Worm (Caenorhabditis elegans) whole organism, late embryonic: ENCODE results near the gene F18E9.8.
A peak's percentile ranks its signal among the peaks of the same experiment; 100 is the strongest.

Experiments
- C08G9.2 ChIP-seq: sonication (generic microtip); optimal IDR thresholded peaks from 2 replicates; lab custom pipeline; 2016; ENCODE audit warnings: mild to moderate bottlenecking, missing genetic modification characterization, moderate library complexity, missing compliant biosample characterization
- C38D4.7 ChIP-seq: fragments of 200-800 bp; sonication (Bioruptor generic); optimal IDR thresholded peaks from 2 replicates; lab custom pipeline; 2018; ENCODE audit warnings: mild to moderate bottlenecking, missing genetic modification characterization, moderate library complexity, missing compliant biosample characterization
- K09A11.1 ChIP-seq: sonication (generic microtip); optimal IDR thresholded peaks from 2 replicates; lab custom pipeline; 2017; ENCODE audit warnings: antibody characterized with exemption, mild to moderate bottlenecking, missing genetic modification characterization, missing compliant biosample characterization; ENCODE audit not compliant: insufficient read depth
- ahr-1 ChIP-seq: sonication (generic microtip); optimal IDR thresholded peaks from 2 replicates; lab custom pipeline; 2016; ENCODE audit warnings: missing genetic modification characterization, missing compliant biosample characterization
- ama-1 ChIP-seq: fragments of 150-350 bp; optimal IDR thresholded peaks from 2 replicates; lab custom pipeline; 2014
- ceh-19 ChIP-seq: fragments of 200-800 bp; sonication (Bioruptor generic); optimal IDR thresholded peaks from 2 replicates; lab custom pipeline; 2018; ENCODE audit warnings: mild to moderate bottlenecking, missing genetic modification characterization, missing compliant biosample characterization
- ceh-2 ChIP-seq: sonication (generic microtip); optimal IDR thresholded peaks from 2 replicates; lab custom pipeline; 2016; ENCODE audit warnings: missing genotype, missing genetic modification characterization, missing compliant biosample characterization
- ceh-30 ChIP-seq: fragments of 150-350 bp; optimal IDR thresholded peaks from 2 replicates; lab custom pipeline; 2014; ENCODE audit warnings: missing biosample characterization, missing genetic modification characterization
- ceh-31 ChIP-seq: sonication (generic microtip); optimal IDR thresholded peaks from 2 replicates; lab custom pipeline; 2016; ENCODE audit warnings: missing genetic modification characterization, missing compliant biosample characterization
- ceh-34 ChIP-seq: sonication (generic microtip); optimal IDR thresholded peaks from 2 replicates; lab custom pipeline; 2016; ENCODE audit warnings: mild to moderate bottlenecking, missing genetic modification characterization, missing compliant biosample characterization
- ceh-48 ChIP-seq: sonication (generic microtip); optimal IDR thresholded peaks from 2 replicates; lab custom pipeline; 2016; ENCODE audit warnings: missing genetic modification characterization, inconsistent platforms, missing compliant biosample characterization
- ceh-6 ChIP-seq: fragments of 200-800 bp; sonication (Bioruptor generic); optimal IDR thresholded peaks from 2 replicates; lab custom pipeline; 2018; ENCODE audit warnings: mild to moderate bottlenecking, missing genetic modification characterization, missing compliant biosample characterization
- ceh-9 ChIP-seq: sonication (generic microtip); optimal IDR thresholded peaks from 2 replicates; lab custom pipeline; 2016; ENCODE audit warnings: mild to moderate bottlenecking, missing genetic modification characterization, inconsistent platforms, missing compliant biosample characterization
- dmd-4 ChIP-seq: sonication (generic microtip); optimal IDR thresholded peaks from 2 replicates; lab custom pipeline; 2016; ENCODE audit warnings: borderline replicate concordance, missing genetic modification characterization, missing compliant biosample characterization
- elt-2 ChIP-seq: sonication (generic microtip); optimal IDR thresholded peaks from 2 replicates; lab custom pipeline; 2016; ENCODE audit warnings: missing genetic modification reagents, missing genetic modification characterization, missing compliant biosample characterization
- elt-4 ChIP-seq: sonication (generic microtip); optimal IDR thresholded peaks from 2 replicates; lab custom pipeline; 2016; ENCODE audit warnings: missing genetic modification characterization, missing compliant biosample characterization
- eyg-1 ChIP-seq: sonication (generic microtip); optimal IDR thresholded peaks from 2 replicates; lab custom pipeline; 2016; ENCODE audit warnings: missing genotype, missing genetic modification characterization, missing compliant biosample characterization
- fax-1 ChIP-seq: sonication (generic microtip); optimal IDR thresholded peaks from 2 replicates; lab custom pipeline; 2016; ENCODE audit warnings: missing genotype, missing genetic modification characterization, missing compliant biosample characterization
- hlh-15 ChIP-seq: sonication (generic microtip); optimal IDR thresholded peaks from 2 replicates; lab custom pipeline; 2016; ENCODE audit warnings: missing genetic modification characterization, missing compliant biosample characterization
- hlh-30 ChIP-seq: sonication (generic microtip); optimal IDR thresholded peaks from 2 replicates; lab custom pipeline; 2017; ENCODE audit warnings: antibody characterized with exemption, missing genetic modification characterization, missing compliant biosample characterization; ENCODE audit not compliant: insufficient read depth
- hlh-8 ChIP-seq: sonication (generic microtip); optimal IDR thresholded peaks from 2 replicates; lab custom pipeline; 2016; ENCODE audit warnings: missing genotype, missing genetic modification characterization, missing compliant biosample characterization
- lin-11 ChIP-seq: fragments of 200-800 bp; sonication (Bioruptor generic); optimal IDR thresholded peaks from 2 replicates; lab custom pipeline; 2018; ENCODE audit warnings: mild to moderate bottlenecking, missing genetic modification characterization, missing compliant biosample characterization
- madf-2 ChIP-seq: sonication (generic microtip); optimal IDR thresholded peaks from 2 replicates; lab custom pipeline; 2017; ENCODE audit warnings: missing genetic modification characterization, missing compliant biosample characterization
- nhr-11 ChIP-seq: fragments of 150-350 bp; optimal IDR thresholded peaks from 2 replicates; lab custom pipeline; 2014; ENCODE audit warnings: missing biosample characterization, missing genetic modification characterization
- odd-2 ChIP-seq: sonication (generic microtip); optimal IDR thresholded peaks from 2 replicates; lab custom pipeline; 2017; ENCODE audit warnings: antibody characterized with exemption, mild to moderate bottlenecking, missing genetic modification characterization, missing compliant biosample characterization
- pha-2 ChIP-seq: sonication (generic microtip); optimal IDR thresholded peaks from 2 replicates; lab custom pipeline; 2017; ENCODE audit warnings: mild to moderate bottlenecking, missing genetic modification characterization, missing compliant biosample characterization
- pha-4 ChIP-seq: fragments of 150-350 bp; optimal IDR thresholded peaks from 2 replicates; lab custom pipeline; 2018; ENCODE audit warnings: missing biosample characterization, missing genetic modification reagents, missing genetic modification characterization
- pqm-1 ChIP-seq: sonication (generic microtip); optimal IDR thresholded peaks from 2 replicates; lab custom pipeline; 2016; ENCODE audit warnings: missing genetic modification characterization, missing compliant biosample characterization
- ref-2 ChIP-seq: sonication (generic microtip); optimal IDR thresholded peaks from 2 replicates; lab custom pipeline; 2016; ENCODE audit warnings: missing genetic modification characterization, missing compliant biosample characterization
- rnt-1 ChIP-seq: sonication (generic microtip); optimal IDR thresholded peaks from 2 replicates; lab custom pipeline; 2016; ENCODE audit warnings: missing genetic modification characterization, missing compliant biosample characterization
- sdc-2 ChIP-seq: sonication (generic microtip); optimal IDR thresholded peaks from 2 replicates; lab custom pipeline; 2016; ENCODE audit warnings: missing genotype, missing genetic modification characterization, missing compliant biosample characterization
- sox-2 ChIP-seq: fragments of 200-800 bp; sonication (Bioruptor generic); IDR thresholded peaks from 2 replicates; pipeline ENCODE4 v1.3.6; 2022; ENCODE audit warnings: missing genetic modification reagents, missing genetic modification characterization, missing compliant biosample characterization
- sox-4 ChIP-seq: sonication (generic microtip); optimal IDR thresholded peaks from 2 replicates; lab custom pipeline; 2017; ENCODE audit warnings: mild to moderate bottlenecking, missing genetic modification characterization, inconsistent platforms, missing compliant biosample characterization
- syd-9 ChIP-seq: sonication (generic microtip); optimal IDR thresholded peaks from 2 replicates; lab custom pipeline; 2016; ENCODE audit warnings: mild to moderate bottlenecking, missing genetic modification characterization, moderate library complexity, missing compliant biosample characterization
- tbx-7 ChIP-seq: sonication (generic microtip); optimal IDR thresholded peaks from 2 replicates; lab custom pipeline; 2016; ENCODE audit warnings: missing genotype, missing genetic modification characterization, missing compliant biosample characterization
- ttx-3 ChIP-seq: sonication (generic microtip); optimal IDR thresholded peaks from 2 replicates; lab custom pipeline; 2016; ENCODE audit warnings: missing genetic modification reagents, missing genetic modification characterization, missing compliant biosample characterization
- unc-42 ChIP-seq: sonication (generic microtip); optimal IDR thresholded peaks from 2 replicates; lab custom pipeline; 2016; ENCODE audit warnings: missing genotype, missing genetic modification characterization, missing compliant biosample characterization
- unc-86 ChIP-seq: sonication (generic microtip); optimal IDR thresholded peaks from 2 replicates; lab custom pipeline; 2016; ENCODE audit warnings: missing genetic modification characterization, missing compliant biosample characterization

The F18E9.8 gene

DNA sequence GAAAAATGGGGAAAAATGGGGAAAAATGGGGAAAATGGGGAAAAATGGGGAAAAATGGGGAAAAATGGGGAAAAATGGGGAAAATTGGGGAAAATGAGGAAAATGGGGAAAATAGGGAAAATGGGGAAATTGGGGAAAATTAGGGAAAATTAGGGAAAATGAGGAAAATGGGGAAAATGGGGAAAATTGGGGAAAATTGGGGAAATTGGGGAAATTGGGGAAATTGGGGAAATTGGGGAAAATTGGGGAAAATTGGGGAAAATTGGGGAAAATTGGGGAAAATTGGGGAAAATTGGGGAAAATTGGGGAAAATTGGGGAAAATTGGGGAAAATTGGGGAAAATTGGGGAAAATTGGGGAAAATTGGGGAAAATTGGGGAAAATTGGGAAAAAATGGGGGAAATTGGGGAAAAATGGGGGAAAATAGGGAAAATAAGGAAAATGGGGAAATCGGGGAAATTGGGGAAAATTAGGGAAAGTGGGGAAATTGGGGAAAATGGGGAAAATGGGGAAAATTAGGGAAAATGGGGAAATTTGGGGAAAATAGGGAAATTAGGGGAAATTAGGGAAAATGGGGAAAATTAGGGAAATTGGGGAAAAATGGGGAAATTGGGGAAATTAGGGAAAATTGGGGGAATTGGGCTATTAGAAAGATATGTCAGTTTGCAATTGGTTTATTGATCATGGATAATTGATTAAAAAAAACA lies 21.5 kb upstream of the F18E9.8 start (continued):
- peak; percentile 65 for TF ChIP-seq lin-11 (tag; lab: Kevin White, UChicago)
- peak; percentile 32 for TF ChIP-seq ceh-19 (GFP tag; lab: Kevin White, UChicago)
- no peak for TF ChIP-seq hlh-8
- no peak for TF ChIP-seq C08G9.2 (tag; lab: Kevin White, UChicago)
- TF ChIP-seq sox-4 (tag; lab: Kevin White, UChicago): peak; percentile 18
- TF ChIP-seq eyg-1 (tag; lab: Kevin White, UChicago): no peak

DNA sequence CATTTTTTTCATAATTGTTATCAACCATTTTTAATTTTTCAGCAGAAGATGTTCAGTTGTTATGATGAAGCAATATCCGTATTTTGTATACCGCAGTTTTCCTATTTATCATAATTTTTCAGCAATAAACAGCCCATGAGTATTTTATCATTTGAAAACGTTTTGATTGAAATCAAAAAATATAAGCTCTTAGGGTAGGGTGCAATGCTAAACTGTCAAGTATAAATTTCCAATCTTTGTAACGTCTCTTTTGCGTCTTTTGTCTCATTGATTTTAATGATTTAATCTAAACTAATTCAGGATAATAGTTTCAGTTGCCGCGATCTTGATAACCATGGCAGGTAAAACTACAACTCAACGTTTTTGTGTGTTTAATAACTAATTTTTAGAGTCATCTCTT lies 19.9 kb upstream of the F18E9.8 start, which contains the start of gene F18E9.1:
Gene F18E9.1, plus strand, starts transcription at position 301 of the 400 bp plus-strand sequence.
- no peak for TF ChIP-seq ttx-3 (tag; lab: Kevin White, UChicago)
- TF ChIP-seq fax-1 (tag; lab: Kevin White, UChicago): no peak
- no peak for TF ChIP-seq C08G9.2 (tag; lab: Kevin White, UChicago)
- no peak for TF ChIP-seq unc-86 (tag; lab: Kevin White, UChicago)
- no peak for TF ChIP-seq rnt-1 (tag; lab: Kevin White, UChicago)
- TF ChIP-seq ceh-6 (GFP tag; lab: Kevin White, UChicago): no peak
- no peak for TF ChIP-seq ceh-30
- no peak for TF ChIP-seq hlh-8
- no peak for TF ChIP-seq ceh-48 (tag; lab: Kevin White, UChicago)
- TF ChIP-seq C38D4.7 (GFP tag; lab: Kevin White, UChicago): no peak
- TF ChIP-seq eyg-1 (tag; lab: Kevin White, UChicago): no peak
- TF ChIP-seq dmd-4 (tag; lab: Kevin White, UChicago): no peak
- no peak for TF ChIP-seq hlh-15 (tag; lab: Kevin White, UChicago)
- no peak for TF ChIP-seq tbx-7 (tag; lab: Kevin White, UChicago)
- TF ChIP-seq ceh-2 (tag; lab: Kevin White, UChicago): no peak
- no peak for TF ChIP-seq elt-2 (tag; lab: Kevin White, UChicago)
- TF ChIP-seq ama-1: no peak
- TF ChIP-seq ceh-34 (tag; lab: Kevin White, UChicago): no peak
- TF ChIP-seq sdc-2 (tag; lab: Kevin White, UChicago): no peak
- TF ChIP-seq, all 69 proteins: peak for 0

DNA sequence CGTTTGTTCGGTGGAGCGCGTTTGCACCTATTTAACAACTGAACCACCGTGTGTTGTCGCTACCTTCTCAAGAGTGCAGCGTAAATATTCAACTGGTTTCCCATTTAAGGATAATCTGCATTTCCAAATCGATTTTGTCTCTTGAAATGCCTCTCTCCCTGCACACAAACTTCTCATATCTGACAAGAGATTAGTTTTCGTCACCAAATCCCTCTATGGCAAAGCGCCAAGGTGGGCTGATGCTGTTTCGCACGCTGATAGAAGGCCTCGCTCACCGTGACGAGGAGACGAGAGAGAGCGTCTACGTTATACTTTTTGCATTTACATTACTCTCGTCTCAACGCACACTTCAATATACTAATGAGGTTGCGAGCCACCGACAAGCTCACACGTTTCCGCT lies 18.4 kb upstream of the F18E9.8 start:
- TF ChIP-seq ref-2 (tag; lab: Kevin White, UChicago) (no peak), sox-2 (GFP tag; lab: Robert Waterston, UW) (no peak), pqm-1 (tag; lab: Kevin White, UChicago) (no peak), ahr-1 (tag; lab: Kevin White, UChicago) (no peak), elt-4 (tag; lab: Kevin White, UChicago) (no peak), ama-1 (no peak), pha-2 (tag; lab: Kevin White, UChicago) (no peak)

DNA sequence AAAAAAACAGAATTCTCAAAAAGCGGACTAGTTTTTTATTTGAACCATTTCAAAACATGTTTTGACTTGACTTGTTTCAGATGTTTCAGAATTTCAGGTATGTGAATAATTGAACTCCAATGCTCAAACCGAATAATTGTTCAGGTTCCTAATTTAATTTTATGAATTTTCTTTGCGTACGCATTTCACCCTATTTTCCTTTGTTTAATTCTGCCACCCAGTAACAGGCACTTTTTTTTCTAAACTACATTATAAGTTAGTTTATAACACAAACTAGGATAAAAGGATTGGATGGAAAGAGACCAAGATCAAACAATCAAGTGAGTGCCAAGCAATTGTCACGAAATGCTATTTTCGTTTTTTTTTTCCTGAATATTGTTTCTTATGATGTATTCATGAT lies 17.1 kb upstream of the F18E9.8 start:
- TF ChIP-seq odd-2 (tag; lab: Kevin White, UChicago) (no peak), nhr-11 (tag; lab: Kevin White, UChicago) (no peak), hlh-30 (no peak), eyg-1 (tag; lab: Kevin White, UChicago) (no peak), unc-42 (tag; lab: Kevin White, UChicago) (no peak), syd-9 (tag; lab: Kevin White, UChicago) (no peak)
- TF ChIP-seq, all 69 proteins: peak for 0

DNA sequence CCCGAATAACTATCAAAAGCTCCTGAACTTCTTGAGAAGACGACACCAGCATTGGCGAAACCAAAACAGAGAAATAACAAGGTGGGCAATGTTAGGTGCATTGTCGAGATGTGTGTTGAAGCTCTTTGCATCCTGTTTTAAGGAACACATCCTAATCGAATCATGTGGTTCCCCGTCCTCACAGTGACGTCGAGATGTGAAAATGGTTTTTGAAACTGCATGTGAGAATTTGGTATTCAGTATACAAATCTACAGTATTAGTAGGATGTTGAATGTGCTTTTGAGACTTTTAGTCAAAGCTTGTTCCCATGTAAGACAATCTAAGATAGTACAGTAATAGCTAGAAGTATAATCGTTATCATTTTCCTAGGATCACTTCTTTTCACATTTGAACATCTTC lies 16.3 kb upstream of the F18E9.8 start, which contains the start of gene F18E9.7:
Gene F18E9.7, minus strand, starts transcription at position 101 of the 400 bp plus-strand sequence.
- no peak for TF ChIP-seq ceh-19 (GFP tag; lab: Kevin White, UChicago)
- TF ChIP-seq pha-4 (tag; lab: Kevin White, UChicago): no peak
- no peak for TF ChIP-seq eyg-1 (tag; lab: Kevin White, UChicago)
- no peak for TF ChIP-seq madf-2 (tag; lab: Kevin White, UChicago)
- TF ChIP-seq ceh-9 (tag; lab: Kevin White, UChicago): no peak
- TF ChIP-seq ceh-6 (GFP tag; lab: Kevin White, UChicago): no peak
- TF ChIP-seq ceh-31 (tag; lab: Kevin White, UChicago): no peak
- no peak for TF ChIP-seq K09A11.1 (tag; lab: Kevin White, UChicago)
- no peak for TF ChIP-seq ahr-1 (tag; lab: Kevin White, UChicago)
- TF ChIP-seq unc-86 (tag; lab: Kevin White, UChicago): no peak
- no peak for TF ChIP-seq ceh-48 (tag; lab: Kevin White, UChicago)
- no peak for TF ChIP-seq C38D4.7 (GFP tag; lab: Kevin White, UChicago)
- no peak for TF ChIP-seq tbx-7 (tag; lab: Kevin White, UChicago)
- TF ChIP-seq, all 69 proteins: peak for 0
